Worm (Caenorhabditis elegans): Measurements from ENCODE around the gene Y50D4C.6.

- TF ChIP-seq jun-1 (tag; optimal IDR thresholded peaks at IDR 0.05) (no peak), skn-1 (tag; optimal IDR thresholded peaks at IDR 0.05) (no peak), ceh-90 (tag; optimal IDR thresholded peaks at IDR 0.05) (no peak), pag-3 (tag; optimal IDR thresholded peaks at IDR 0.05; ENCODE audit: borderline replicate concordance, insufficient read depth) (no peak)
Measured at ce11 chrV:903460-903859, 46.2 kb downstream of the Y50D4C.6 start, which contains the start of gene fmo-5.
